Worm (Caenorhabditis elegans) whole organism, early embryonic: ENCODE data around the gene twk-34.

Source experiments
- B0310.2 ChIP-seq: sonication (generic microtip); optimal IDR thresholded peaks from 2 replicates; lab custom pipeline; 2016; ENCODE audit warnings: mild to moderate bottlenecking, missing genetic modification characterization, missing compliant biosample characterization
- F13C5.2 ChIP-seq: sonication (generic microtip); optimal IDR thresholded peaks from 2 replicates; lab custom pipeline; 2017; ENCODE audit warnings: mild to moderate bottlenecking, missing genetic modification characterization, inconsistent platforms, missing compliant biosample characterization
- aly-1 ChIP-seq: sonication (generic microtip); optimal IDR thresholded peaks from 2 replicates; lab custom pipeline; 2016; ENCODE audit warnings: missing genetic modification characterization, missing compliant biosample characterization
- ama-1 ChIP-seq: fragments of 150-350 bp; optimal IDR thresholded peaks from 2 replicates; lab custom pipeline; 2014
- ets-7 ChIP-seq: sonication (generic microtip); optimal IDR thresholded peaks from 2 replicates; lab custom pipeline; 2016; ENCODE audit warnings: missing genotype, missing genetic modification characterization, missing compliant biosample characterization
- flt-1 ChIP-seq: fragments of 200-800 bp; sonication (Bioruptor generic); IDR thresholded peaks from 2 replicates; pipeline ENCODE4 v1.3.6; 2022; ENCODE audit warnings: missing genetic modification characterization, missing compliant biosample characterization
- hmg-4 ChIP-seq: fragments of 200-800 bp; sonication (Bioruptor generic); optimal IDR thresholded peaks from 2 replicates; lab custom pipeline; 2018; ENCODE audit warnings: mild to moderate bottlenecking, missing genetic modification characterization, missing compliant biosample characterization
- hnd-1 ChIP-seq: sonication (generic microtip); optimal IDR thresholded peaks from 2 replicates; lab custom pipeline; 2016; ENCODE audit warnings: missing genetic modification characterization, missing compliant biosample characterization
- scrt-1 ChIP-seq: fragments of 200-800 bp; sonication (Bioruptor generic); IDR thresholded peaks from 2 replicates; pipeline ENCODE4 v1.3.6; 2022; ENCODE audit warnings: missing genetic modification characterization, missing compliant biosample characterization
- tbx-11 ChIP-seq: fragments of 200-800 bp; sonication (Bioruptor generic); IDR thresholded peaks from 2 replicates; pipeline ENCODE4 v1.3.6; 2022; ENCODE audit warnings: missing genetic modification characterization, missing compliant biosample characterization
- tra-4 ChIP-seq: sonication (generic microtip); optimal IDR thresholded peaks from 2 replicates; lab custom pipeline; 2017; ENCODE audit warnings: missing genetic modification characterization, missing compliant biosample characterization

- TF ChIP-seq hmg-4 (GFP tag; lab: Kevin White, UChicago) (no peak), hnd-1 (tag; lab: Kevin White, UChicago) (no peak), ama-1 (lab: Kevin White, UChicago) (no peak), aly-1 (tag; lab: Kevin White, UChicago) (no peak), scrt-1 (GFP tag; lab: Robert Waterston, UW) (no peak), tbx-11 (GFP tag; lab: Robert Waterston, UW) (no peak), flt-1 (no peak), ets-7 (tag; lab: Kevin White, UChicago) (no peak), tra-4 (tag; lab: Kevin White, UChicago) (no peak), B0310.2 (tag; lab: Kevin White, UChicago) (no peak), F13C5.2 (no peak)
These were observed 13.8 kb downstream of the twk-34 start, which contains the start of gene Y6E2A.5 for ce11 chrV:15718562-15718961.
